Worm (Caenorhabditis elegans): ENCODE measurements around the gene M176.5.
"Not testable (repeated sequence)": the region's sequence is repeated elsewhere in the genome, so short reads cannot be mapped to it uniquely, and the experiment has no call there.

M176.5 gene

DNA sequence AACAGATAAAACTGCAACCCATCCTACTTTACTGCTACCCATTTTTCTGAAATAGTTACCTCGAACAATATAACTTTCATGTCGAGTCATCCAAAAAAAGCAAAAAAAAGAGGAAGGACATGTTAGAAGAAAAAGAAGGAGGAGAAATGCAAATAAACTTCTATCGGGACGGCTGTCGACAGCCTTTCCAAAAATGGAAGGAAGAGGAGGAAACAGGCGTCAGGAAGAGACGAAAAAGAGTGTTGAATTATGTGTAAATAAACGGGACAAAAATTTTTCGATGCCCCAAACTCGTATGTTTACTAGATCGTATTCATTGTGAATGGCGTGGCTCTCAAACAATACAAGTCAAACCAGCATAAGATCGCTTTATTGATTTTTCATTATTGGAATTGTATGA is at the start of gene M176.5:
TSS of gene M176.5 (minus strand) at position 101 of the 400 bp plus-strand sequence.
- TF ChIP-seq zip-8 (tag; optimal IDR thresholded peaks at IDR 0.05) = no peak
- no peak for TF ChIP-seq sptf-1 (tag; optimal IDR thresholded peaks at IDR 0.05)
- no peak for TF ChIP-seq flh-1 (GFP tag; optimal IDR thresholded peaks at IDR 0.05)

DNA sequence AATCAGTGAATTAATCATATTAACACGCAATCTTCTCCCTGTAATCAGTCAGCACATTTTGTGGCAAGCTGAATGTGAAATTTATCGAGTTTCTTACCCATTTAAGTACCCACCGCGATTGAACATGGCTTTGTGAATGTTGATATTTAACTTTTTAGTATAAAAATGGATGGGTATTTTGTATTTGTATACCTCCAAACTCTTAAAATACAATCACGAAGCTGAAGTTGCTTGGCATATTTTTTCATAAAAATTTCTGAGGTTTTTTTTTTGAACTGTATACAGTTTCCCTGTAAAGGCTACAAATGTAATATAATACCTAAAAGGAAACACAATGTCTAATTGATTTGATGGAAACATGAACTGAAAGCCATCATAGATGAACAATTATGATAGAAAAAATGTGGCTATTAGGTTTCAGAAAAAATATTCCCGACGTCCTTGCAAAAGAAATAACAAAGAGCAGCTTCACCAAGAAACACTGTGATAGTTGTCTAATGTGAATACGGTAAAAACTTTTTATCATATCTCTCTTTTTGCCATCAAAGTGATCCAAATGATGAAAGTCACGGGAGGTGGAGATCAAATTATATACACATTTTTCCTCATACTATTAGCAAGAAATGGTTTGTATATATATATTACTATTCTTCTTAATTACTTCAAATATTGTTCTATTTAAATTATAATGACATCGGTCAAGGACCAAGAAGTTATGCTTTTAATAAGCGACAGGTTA is 47.0 kb upstream of the M176.5 start, which contains the start of the genes chil-25 and chil-26:
TSS of gene chil-25 (minus strand) at position 101 of the 739 bp plus-strand sequence.
TSS of gene chil-26 (plus strand) at position 689 of the 739 bp plus-strand sequence.
- TF ChIP-seq sptf-1 (tag; optimal IDR thresholded peaks at IDR 0.05) = no peak
- TF ChIP-seq ham-2 (GFP tag; optimal IDR thresholded peaks at IDR 0.05) = no peak
- no peak for TF ChIP-seq flh-1 (GFP tag; optimal IDR thresholded peaks at IDR 0.05)
- TF ChIP-seq mab-5 (tag; optimal IDR thresholded peaks at IDR 0.05) = no peak
- TF ChIP-seq mep-1 (tag; optimal IDR thresholded peaks at IDR 0.05) = no peak
- TF ChIP-seq elt-3 (tag; optimal IDR thresholded peaks at IDR 0.05) = no peak
- TF ChIP-seq M03D4.4 (tag; optimal IDR thresholded peaks at IDR 0.05) = no peak
- TF ChIP-seq ztf-11 (tag; optimal IDR thresholded peaks at IDR 0.05) = no peak
- TF ChIP-seq nhr-237 (tag; optimal IDR thresholded peaks at IDR 0.05) = no peak
- no peak for TF ChIP-seq unc-62 (GFP tag; optimal IDR thresholded peaks at IDR 0.05)
- no peak for TF ChIP-seq ceh-39 (tag; optimal IDR thresholded peaks at IDR 0.05)
- no peak for TF ChIP-seq lsy-2 (tag; optimal IDR thresholded peaks at IDR 0.05)
- no peak for TF ChIP-seq blmp-1 (tag; optimal IDR thresholded peaks at IDR 0.05)
- no peak for TF ChIP-seq tbx-8 (GFP tag; optimal IDR thresholded peaks at IDR 0.05)

DNA sequence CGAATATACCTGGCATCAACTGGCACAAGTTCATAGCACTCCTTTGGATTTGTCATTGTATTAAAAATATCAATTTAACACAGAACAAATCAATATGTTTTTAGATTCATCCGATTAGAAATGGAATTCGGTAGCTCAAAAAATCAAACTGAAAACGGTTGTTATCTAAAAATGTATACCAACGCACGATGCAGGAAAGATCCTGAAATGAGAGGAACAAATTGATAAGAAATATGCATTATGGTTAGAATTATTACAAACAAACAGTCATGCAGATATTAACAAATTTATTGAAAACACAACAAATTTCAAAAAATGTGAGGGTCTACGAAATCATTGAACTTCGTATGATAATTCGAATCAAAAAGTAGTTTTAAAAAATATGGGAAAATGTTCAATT is 42.5 kb upstream of the M176.5 start, which contains the start of gene T19H5.6:
TSS of gene T19H5.6 (minus strand) at position 195 of the 400 bp plus-strand sequence.
- TF ChIP-seq elt-1 (tag; optimal IDR thresholded peaks at IDR 0.05; ENCODE audit: borderline replicate concordance, insufficient read depth) = no peak
- no peak for TF ChIP-seq mep-1 (tag; optimal IDR thresholded peaks at IDR 0.05)
- TF ChIP-seq unc-39 (tag; optimal IDR thresholded peaks at IDR 0.05) = no peak
- no peak for TF ChIP-seq nhr-2 (tag; optimal IDR thresholded peaks at IDR 0.05)
- no peak for TF ChIP-seq zip-8 (tag; optimal IDR thresholded peaks at IDR 0.05)
- TF ChIP-seq nhr-237 (tag; optimal IDR thresholded peaks at IDR 0.05) = no peak
- TF ChIP-seq pha-4 (tag; optimal IDR thresholded peaks at IDR 0.05) = no peak
- TF ChIP-seq ztf-11 (tag; optimal IDR thresholded peaks at IDR 0.05) = no peak
- TF ChIP-seq bed-3 (GFP tag; optimal IDR thresholded peaks at IDR 0.05) = no peak
- no peak for TF ChIP-seq nhr-12 (tag; optimal IDR thresholded peaks at IDR 0.05)
- TF ChIP-seq tbx-8 (GFP tag; optimal IDR thresholded peaks at IDR 0.05) = no peak
- TF ChIP-seq M03D4.4 (tag; optimal IDR thresholded peaks at IDR 0.05) = no peak
- TF ChIP-seq blmp-1 (tag; optimal IDR thresholded peaks at IDR 0.05) = no peak
- TF ChIP-seq elt-3 (tag; optimal IDR thresholded peaks at IDR 0.05) = no peak

DNA sequence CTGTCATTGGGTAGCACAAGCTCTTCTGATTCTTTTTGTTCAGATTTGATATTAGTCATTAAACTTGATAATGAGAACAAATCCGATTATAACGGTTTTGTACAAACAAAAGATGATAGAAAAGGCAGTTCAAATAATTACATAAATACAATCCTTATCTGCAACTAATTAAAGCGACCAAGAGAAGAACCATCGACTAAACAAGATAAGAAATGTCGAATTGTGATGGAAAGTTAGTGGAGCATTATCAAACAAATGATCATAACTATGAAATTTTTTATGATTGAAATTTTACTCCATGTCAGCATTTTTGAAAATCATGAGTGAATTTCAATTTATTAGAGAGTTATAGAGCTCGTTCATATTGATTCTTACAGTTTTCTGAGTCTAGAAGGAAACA is 40.9 kb upstream of the M176.5 start, which contains the start of gene chil-23:
TSS of gene chil-23 (minus strand) at position 198 of the 400 bp plus-strand sequence.
- TF ChIP-seq M03D4.4 (tag; optimal IDR thresholded peaks at IDR 0.05) (no peak), nhr-12 (tag; optimal IDR thresholded peaks at IDR 0.05) (no peak)

DNA sequence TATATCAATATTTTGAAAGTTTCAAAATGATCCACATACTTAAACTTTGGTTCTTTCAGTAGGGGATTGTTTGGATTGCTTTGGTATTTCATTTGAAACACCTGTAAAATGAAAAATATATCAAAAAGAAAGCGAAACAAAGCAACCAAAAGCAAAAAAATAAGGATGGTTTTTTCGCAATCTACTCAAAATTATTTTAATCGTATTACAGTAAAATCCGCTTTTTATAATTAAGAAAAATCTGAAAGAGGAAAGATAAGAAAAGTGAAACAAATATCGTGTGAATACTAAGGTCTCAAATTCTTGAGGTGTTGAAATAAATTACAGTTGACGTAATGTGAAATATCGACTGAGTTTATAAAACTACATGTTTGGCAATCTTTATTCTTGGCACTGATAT is 38.6 kb upstream of the M176.5 start, which contains the start of gene chil-22:
TSS of gene chil-22 (minus strand) at position 101 of the 400 bp plus-strand sequence.
- TF ChIP-seq lsy-2 (tag; optimal IDR thresholded peaks at IDR 0.05) (no peak), blmp-1 (tag; optimal IDR thresholded peaks at IDR 0.05) (no peak), ceh-39 (tag; optimal IDR thresholded peaks at IDR 0.05) (no peak), unc-62 (GFP tag; optimal IDR thresholded peaks at IDR 0.05) (no peak), zip-8 (tag; optimal IDR thresholded peaks at IDR 0.05) (no peak), nhr-2 (tag; optimal IDR thresholded peaks at IDR 0.05) (no peak), snpc-4 (tag; optimal IDR thresholded peaks at IDR 0.05) (no peak), elt-1 (tag; optimal IDR thresholded peaks at IDR 0.05; ENCODE audit: borderline replicate concordance, insufficient read depth) (no peak), ham-2 (GFP tag; optimal IDR thresholded peaks at IDR 0.05) (no peak)

- not testable (repeated sequence) for TF ChIP-seq nhr-2 (tag; optimal IDR thresholded peaks at IDR 0.05); tbx-8 (GFP tag; optimal IDR thresholded peaks at IDR 0.05); snpc-4 (tag; optimal IDR thresholded peaks at IDR 0.05)
Observed at ce11 chrII:9461881-9462280, 34.3 kb upstream of the M176.5 start, which contains the start of gene chil-21. TSS of gene chil-21 (minus strand) at chrII:9461981.

DNA sequence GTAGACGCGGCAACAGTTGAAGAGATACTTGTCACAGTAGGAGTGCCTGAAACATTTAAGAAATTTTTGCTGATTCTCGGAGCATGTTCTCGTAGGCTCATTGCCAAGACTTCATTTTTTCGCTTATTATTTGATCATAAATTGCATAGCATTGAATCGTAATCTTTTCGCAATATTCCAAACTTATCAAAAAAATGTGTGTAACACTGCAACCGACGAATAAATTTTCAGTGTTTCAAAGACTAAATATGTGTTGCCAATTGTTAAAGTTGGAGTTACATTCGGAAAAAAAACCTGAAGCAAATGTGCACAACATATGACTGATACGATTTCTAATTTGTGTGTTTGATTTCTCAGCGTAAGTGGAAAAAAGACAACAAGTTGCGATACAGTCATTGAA is 31.9 kb upstream of the M176.5 start, which contains the start of gene R09D1.14:
TSS of gene R09D1.14 (minus strand) at position 101 of the 400 bp plus-strand sequence.
- TF ChIP-seq drap-1 (GFP tag; optimal IDR thresholded peaks at IDR 0.05); mep-1 (tag; optimal IDR thresholded peaks at IDR 0.05); M03D4.4 (tag; optimal IDR thresholded peaks at IDR 0.05): not testable (repeated sequence)
